Fruit fly (Drosophila melanogaster): Measurements from ENCODE around the gene CG12078.
A peak's percentile ranks its signal among the peaks of the same experiment; 100 is the strongest.

CG12078 gene

dm6 chr3L:3222643-3223389, 21.3 kb downstream of the CG12078 start, which contains the start of the genes RpL28 and eIF1:
Gene RpL28 (minus strand): TSS chr3L:3222960.
Gene eIF1 (plus strand): TSS chr3L:3223341.
- TF ChIP-seq CG8632 (GFP tag; optimal IDR thresholded peaks at IDR 0.05) (peak; percentile 78), pdm3 (GFP tag; optimal IDR thresholded peaks at IDR 0.05) (peak; percentile 88), CG10631 (GFP tag; optimal IDR thresholded peaks at IDR 0.05) (peak; percentile 77), CG1621 (tag; optimal IDR thresholded peaks at IDR 0.05) (no peak), esn (GFP tag; optimal IDR thresholded peaks at IDR 0.05) (peak; percentile 92), CG3032 (tag; optimal IDR thresholded peaks at IDR 0.05) (peak; percentile 79), OdsH (GFP tag; optimal IDR thresholded peaks at IDR 0.05) (no peak), fkh (GFP tag; optimal IDR thresholded peaks at IDR 0.05) (peak; percentile 34), CG10669 (GFP tag; optimal IDR thresholded peaks at IDR 0.05) (peak; percentile 31), CG16779 (tag; optimal IDR thresholded peaks at IDR 0.05) (peak; percentile 77), CG6163 (GFP tag; IDR thresholded peaks at IDR 0.05) (peak; percentile 89), Ets21C (GFP tag; optimal IDR thresholded peaks at IDR 0.05) (peak; percentile 21), fd59A (GFP tag; optimal IDR thresholded peaks at IDR 0.05) (peak; percentile 68), Hr39 (GFP tag; optimal IDR thresholded peaks at IDR 0.05) (peak; percentile 25), Eip93F (GFP tag; optimal IDR thresholded peaks at IDR 0.05) (no peak), Sox14 (GFP tag; optimal IDR thresholded peaks at IDR 0.05) (peak; percentile 75), lz (GFP tag; optimal IDR thresholded peaks at IDR 0.05) (peak; percentile 91), CG11294 (GFP tag; IDR thresholded peaks at IDR 0.05) (peak; percentile 32), acj6 (GFP tag; optimal IDR thresholded peaks at IDR 0.05) (peak; percentile 88), net (GFP tag; optimal IDR thresholded peaks at IDR 0.05) (peak; percentile 47), CG6854 (GFP tag; optimal IDR thresholded peaks at IDR 0.05) (peak; percentile 93), Eip75B (GFP tag; optimal IDR thresholded peaks at IDR 0.05) (peak; percentile 68), dac (GFP tag; optimal IDR thresholded peaks at IDR 0.05) (peak; percentile 78), Met (GFP tag; optimal IDR thresholded peaks at IDR 0.05) (peak; percentile 69), Ets96B (tag; optimal IDR thresholded peaks at IDR 0.05) (peak; percentile 38), CG3919 (GFP tag; optimal IDR thresholded peaks at IDR 0.05) (peak; percentile 25), Blimp-1 (GFP tag; optimal IDR thresholded peaks at IDR 0.05) (peak; percentile 86), cyc (GFP tag; optimal IDR thresholded peaks at IDR 0.05) (peak; percentile 91), dsx (GFP tag; optimal IDR thresholded peaks at IDR 0.05; ENCODE audit: poor library complexity, severe bottlenecking) (peak; percentile 5), CG32006 (GFP tag; optimal IDR thresholded peaks at IDR 0.05) (no peak), fd85E (GFP tag; optimal IDR thresholded peaks at IDR 0.05) (peak; percentile 31), CG9139 (GFP tag; optimal IDR thresholded peaks at IDR 0.05) (no peak), salr (GFP tag; optimal IDR thresholded peaks at IDR 0.05) (peak; percentile 65 to 91), Smox (GFP tag; optimal IDR thresholded peaks at IDR 0.05) (no peak), CG6792 (GFP tag; optimal IDR thresholded peaks at IDR 0.05) (peak; percentile 79), ss (GFP tag; optimal IDR thresholded peaks at IDR 0.05) (peak; percentile 29 to 89), CG7368 (GFP tag; optimal IDR thresholded peaks at IDR 0.05) (no peak), Hr38 (GFP tag; optimal IDR thresholded peaks at IDR 0.05) (no peak), Lpt (GFP tag; optimal IDR thresholded peaks at IDR 0.05) (no peak), topi (GFP tag; optimal IDR thresholded peaks at IDR 0.05) (peak; percentile 86), Sox102F (GFP tag; optimal IDR thresholded peaks at IDR 0.05) (peak; percentile 29), CG6276 (GFP tag; optimal IDR thresholded peaks at IDR 0.05) (no peak), CG11902 (GFP tag; optimal IDR thresholded peaks at IDR 0.05) (peak; percentile 55), Eip78C (GFP tag) (peak; percentile 96), CG15336 (GFP tag; IDR thresholded peaks at IDR 0.05) (no peak), Sox15 (GFP tag; optimal IDR thresholded peaks at IDR 0.05) (peak; percentile 68), CG11762 (GFP tag; optimal IDR thresholded peaks at IDR 0.05; ENCODE audit: insufficient read depth) (no peak), CG34406 (GFP tag; optimal IDR thresholded peaks at IDR 0.05) (peak; percentile 83), CG31627 (GFP tag; optimal IDR thresholded peaks at IDR 0.05) (peak; percentile 90), CG4318 (GFP tag; optimal IDR thresholded peaks at IDR 0.05) (no peak), achi (GFP tag; optimal IDR thresholded peaks at IDR 0.05) (peak; percentile 95)
